Fruit fly (Drosophila melanogaster): ENCODE measurements around the gene CG13698.

Gene CG13698

dm6 chr3L:18121889-18122288 lies 15.9 kb upstream of the CG13698 start, which contains the start of gene CG42853:
CG42853 (minus strand) TSS chr3L:18121989.
- TF ChIP-seq vri (GFP tag; optimal IDR thresholded peaks at IDR 0.05) (no peak), CG10631 (GFP tag; optimal IDR thresholded peaks at IDR 0.05) (no peak), achi (GFP tag; optimal IDR thresholded peaks at IDR 0.05) (no peak), Hr4 (GFP tag; optimal IDR thresholded peaks at IDR 0.05) (no peak), CG6792 (GFP tag; optimal IDR thresholded peaks at IDR 0.05) (no peak), CG9139 (GFP tag; optimal IDR thresholded peaks at IDR 0.05) (no peak), CG6163 (GFP tag; IDR thresholded peaks at IDR 0.05) (no peak), CG7368 (GFP tag; optimal IDR thresholded peaks at IDR 0.05) (no peak), dsx (GFP tag; optimal IDR thresholded peaks at IDR 0.05; ENCODE audit: poor library complexity, severe bottlenecking) (no peak), Eip75B (GFP tag; optimal IDR thresholded peaks at IDR 0.05) (no peak), CG8632 (GFP tag; optimal IDR thresholded peaks at IDR 0.05) (no peak), CG31627 (GFP tag; optimal IDR thresholded peaks at IDR 0.05) (no peak), eg (GFP tag; IDR thresholded peaks at IDR 0.05) (no peak), cyc (GFP tag; optimal IDR thresholded peaks at IDR 0.05) (no peak), CG6276 (GFP tag; optimal IDR thresholded peaks at IDR 0.05) (no peak), Hr39 (GFP tag; optimal IDR thresholded peaks at IDR 0.05) (no peak), lz (GFP tag; optimal IDR thresholded peaks at IDR 0.05) (no peak), Gug (GFP tag; IDR thresholded peaks at IDR 0.05) (no peak), topi (GFP tag; optimal IDR thresholded peaks at IDR 0.05) (no peak), CG8119 (GFP tag; IDR thresholded peaks at IDR 0.05) (no peak)

dm6 chr3L:18114038-18114926 lies 8.3 kb upstream of the CG13698 start:
- TF ChIP-seq CG9139 (GFP tag; optimal IDR thresholded peaks at IDR 0.05) (no peak), CG8119 (GFP tag; IDR thresholded peaks at IDR 0.05) (no peak), CG32006 (GFP tag; optimal IDR thresholded peaks at IDR 0.05) (peak; percentile 66), CG34406 (GFP tag; optimal IDR thresholded peaks at IDR 0.05) (peak; percentile 72), Sox102F (GFP tag; optimal IDR thresholded peaks at IDR 0.05) (no peak), CG31627 (GFP tag; optimal IDR thresholded peaks at IDR 0.05) (peak; percentile 14), Lpt (GFP tag; optimal IDR thresholded peaks at IDR 0.05) (peak; percentile 14), Eip78C (GFP tag) (peak; percentile 79), CG7368 (GFP tag; optimal IDR thresholded peaks at IDR 0.05) (peak; percentile 13), CG6163 (GFP tag; IDR thresholded peaks at IDR 0.05) (peak; percentile 62; the same call in 1 of the 3 replicates), Blimp-1 (GFP tag; optimal IDR thresholded peaks at IDR 0.05) (no peak), CG10669 (GFP tag; optimal IDR thresholded peaks at IDR 0.05) (peak; percentile 63), achi (GFP tag; optimal IDR thresholded peaks at IDR 0.05) (peak; percentile 61), CG11902 (GFP tag; optimal IDR thresholded peaks at IDR 0.05) (peak; percentile 8), vri (GFP tag; optimal IDR thresholded peaks at IDR 0.05) (peak; percentile 69), acj6 (GFP tag; optimal IDR thresholded peaks at IDR 0.05) (peak; percentile 57), lz (GFP tag; optimal IDR thresholded peaks at IDR 0.05) (peak; percentile 45), Hr38 (GFP tag; optimal IDR thresholded peaks at IDR 0.05) (no peak), CG3032 (tag; optimal IDR thresholded peaks at IDR 0.05) (peak; percentile 61), CG11762 (GFP tag; optimal IDR thresholded peaks at IDR 0.05; ENCODE audit: insufficient read depth) (no peak), esn (GFP tag; optimal IDR thresholded peaks at IDR 0.05) (peak; percentile 30), Ets21C (GFP tag; optimal IDR thresholded peaks at IDR 0.05) (peak; percentile 6), Hr39 (GFP tag; optimal IDR thresholded peaks at IDR 0.05) (no peak), Gug (GFP tag; IDR thresholded peaks at IDR 0.05) (no peak; the same call in 1 of the 2 replicates), CG3919 (GFP tag; optimal IDR thresholded peaks at IDR 0.05) (peak; percentile 68), eg (GFP tag; IDR thresholded peaks at IDR 0.05) (peak; percentile 46), salr (GFP tag; optimal IDR thresholded peaks at IDR 0.05) (peak in 1 of 2 experiments; percentile 4), CG11294 (GFP tag; IDR thresholded peaks at IDR 0.05) (no peak), CG6792 (GFP tag; optimal IDR thresholded peaks at IDR 0.05) (peak; percentile 55), Met (GFP tag; optimal IDR thresholded peaks at IDR 0.05) (peak; percentile 64), CG8319 (GFP tag; optimal IDR thresholded peaks at IDR 0.05) (no peak), cyc (GFP tag; optimal IDR thresholded peaks at IDR 0.05) (peak; percentile 44), dsx (GFP tag; optimal IDR thresholded peaks at IDR 0.05; ENCODE audit: poor library complexity, severe bottlenecking) (peak; percentile 18), CG4318 (GFP tag; optimal IDR thresholded peaks at IDR 0.05) (no peak), CG16779 (tag; optimal IDR thresholded peaks at IDR 0.05) (no peak), Ets96B (tag; optimal IDR thresholded peaks at IDR 0.05) (peak; percentile 51), Hr4 (GFP tag; optimal IDR thresholded peaks at IDR 0.05) (peak; percentile 42), OdsH (GFP tag; optimal IDR thresholded peaks at IDR 0.05) (peak; percentile 49), topi (GFP tag; optimal IDR thresholded peaks at IDR 0.05) (peak; percentile 43), dac (GFP tag; optimal IDR thresholded peaks at IDR 0.05) (no peak), Smox (GFP tag; optimal IDR thresholded peaks at IDR 0.05) (peak; percentile 8), CG6276 (GFP tag; optimal IDR thresholded peaks at IDR 0.05) (no peak)

All from whole organism, prepupa.